Worm (Caenorhabditis elegans) whole organism, early embryonic: ENCODE results near the gene cyp-25A3.
A peak's percentile ranks its signal among the peaks of the same experiment; 100 is the strongest.

Experiments used
- B0310.2 ChIP-seq: sonication (generic microtip); optimal IDR thresholded peaks from 2 replicates; lab custom pipeline; 2016; ENCODE audit warnings: mild to moderate bottlenecking, missing genetic modification characterization, missing compliant biosample characterization
- F13C5.2 ChIP-seq: sonication (generic microtip); optimal IDR thresholded peaks from 2 replicates; lab custom pipeline; 2017; ENCODE audit warnings: mild to moderate bottlenecking, missing genetic modification characterization, inconsistent platforms, missing compliant biosample characterization
- aly-1 ChIP-seq: sonication (generic microtip); optimal IDR thresholded peaks from 2 replicates; lab custom pipeline; 2016; ENCODE audit warnings: missing genetic modification characterization, missing compliant biosample characterization
- ama-1 ChIP-seq: fragments of 150-350 bp; optimal IDR thresholded peaks from 2 replicates; lab custom pipeline; 2014
- ceh-13 ChIP-seq: fragments of 200-800 bp; sonication (Bioruptor generic); optimal IDR thresholded peaks from 2 replicates; lab custom pipeline; 2018; ENCODE audit warnings: mild to moderate bottlenecking, missing genetic modification characterization, missing compliant biosample characterization
- ceh-36 ChIP-seq: sonication (generic microtip); optimal IDR thresholded peaks from 2 replicates; lab custom pipeline; 2016; ENCODE audit warnings: missing genetic modification characterization, inconsistent platforms, missing compliant biosample characterization
- ets-7 ChIP-seq: sonication (generic microtip); optimal IDR thresholded peaks from 2 replicates; lab custom pipeline; 2016; ENCODE audit warnings: missing genotype, missing genetic modification characterization, missing compliant biosample characterization
- flt-1 ChIP-seq: fragments of 200-800 bp; sonication (Bioruptor generic); IDR thresholded peaks from 2 replicates; pipeline ENCODE4 v1.3.6; 2022; ENCODE audit warnings: missing genetic modification characterization, missing compliant biosample characterization
- hmbx-1 ChIP-seq: sonication (generic microtip); optimal IDR thresholded peaks from 2 replicates; lab custom pipeline; 2016; ENCODE audit warnings: mild to moderate bottlenecking, missing genetic modification characterization, missing compliant biosample characterization
- hmg-4 ChIP-seq: fragments of 200-800 bp; sonication (Bioruptor generic); optimal IDR thresholded peaks from 2 replicates; lab custom pipeline; 2018; ENCODE audit warnings: mild to moderate bottlenecking, missing genetic modification characterization, missing compliant biosample characterization
- hnd-1 ChIP-seq: sonication (generic microtip); optimal IDR thresholded peaks from 2 replicates; lab custom pipeline; 2016; ENCODE audit warnings: missing genetic modification characterization, missing compliant biosample characterization
- pes-1 ChIP-seq: fragments of 200-800 bp; sonication (Bioruptor generic); IDR thresholded peaks from 2 replicates; pipeline ENCODE4 v1.3.6; 2022; ENCODE audit warnings: missing genetic modification reagents, missing genetic modification characterization, missing compliant biosample characterization
- scrt-1 ChIP-seq: fragments of 200-800 bp; sonication (Bioruptor generic); IDR thresholded peaks from 2 replicates; pipeline ENCODE4 v1.3.6; 2022; ENCODE audit warnings: missing genetic modification characterization, missing compliant biosample characterization
- sea-1 ChIP-seq: fragments of 200-800 bp; sonication (Bioruptor generic); conservative IDR thresholded peaks from 2 replicates; pipeline ENCODE4 v1.3.6; 2022; ENCODE audit warnings: missing genetic modification characterization, missing compliant biosample characterization
- tbx-11 ChIP-seq: fragments of 200-800 bp; sonication (Bioruptor generic); IDR thresholded peaks from 2 replicates; pipeline ENCODE4 v1.3.6; 2022; ENCODE audit warnings: missing genetic modification characterization, missing compliant biosample characterization
- tbx-37 ChIP-seq: fragments of 200-800 bp; sonication (Bioruptor generic); conservative IDR thresholded peaks from 2 replicates; pipeline ENCODE4 v1.3.6; 2022; ENCODE audit warnings: missing genetic modification reagents, missing genetic modification characterization, missing compliant biosample characterization
- tra-4 ChIP-seq: sonication (generic microtip); optimal IDR thresholded peaks from 2 replicates; lab custom pipeline; 2017; ENCODE audit warnings: missing genetic modification characterization, missing compliant biosample characterization

cyp-25A3 gene

DNA sequence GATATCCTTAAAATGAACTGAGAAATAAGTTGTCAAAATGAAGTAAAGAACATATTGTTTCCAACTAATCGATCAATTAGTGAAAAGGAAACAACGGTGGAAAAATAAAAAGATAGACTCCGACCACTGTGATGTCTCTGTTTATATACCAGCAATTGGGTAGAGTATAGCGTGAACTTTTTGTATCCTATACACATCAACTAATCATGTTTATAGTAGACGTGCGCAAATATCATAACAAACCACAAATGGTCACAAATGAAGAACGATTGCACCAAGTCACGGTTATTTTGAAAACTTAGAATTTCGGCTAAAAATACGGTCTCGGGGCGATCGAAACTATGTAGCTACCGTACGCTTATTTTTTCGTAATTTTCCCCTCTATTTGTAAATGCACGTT is at the start of gene cyp-25A3:
cyp-25A3 (minus strand) TSS at position 101 of the 400 bp plus-strand sequence.
- no peak for TF ChIP-seq ama-1
- no peak for TF ChIP-seq B0310.2
- TF ChIP-seq hnd-1 (tag; lab: Kevin White, UChicago), result no peak
- TF ChIP-seq ceh-36 (tag; lab: Kevin White, UChicago), result no peak
- TF ChIP-seq scrt-1 (GFP tag; lab: Robert Waterston, UW), result no peak
- no peak for TF ChIP-seq aly-1
- no peak for TF ChIP-seq ets-7 (tag; lab: Kevin White, UChicago)
- no peak for TF ChIP-seq tra-4 (tag; lab: Kevin White, UChicago)
- no peak for TF ChIP-seq flt-1 (GFP tag; lab: Robert Waterston, UW)

DNA sequence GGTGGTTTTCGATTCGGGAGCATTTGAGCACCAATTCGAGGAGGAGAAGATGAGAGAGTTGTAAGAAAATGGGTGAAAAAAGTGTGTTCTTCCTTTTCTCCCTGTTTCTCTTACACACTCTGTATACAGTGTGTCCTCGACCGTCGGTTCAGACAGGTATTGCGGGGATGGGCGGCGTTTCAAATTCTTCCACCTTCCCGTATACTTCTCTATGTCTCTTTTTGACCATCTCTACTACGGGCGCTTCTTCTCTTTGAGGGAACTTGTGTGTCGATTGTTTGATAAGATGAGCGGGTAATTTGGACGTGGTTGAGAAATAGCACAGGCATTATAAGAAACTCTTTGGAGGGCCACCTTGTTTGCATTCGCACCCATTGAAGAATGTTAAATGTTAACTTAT is 48.1 kb upstream of the cyp-25A3 start:
- TF ChIP-seq B0310.2, result no peak
- TF ChIP-seq hmg-4 (GFP tag; lab: Kevin White, UChicago), result peak; percentile 18

DNA sequence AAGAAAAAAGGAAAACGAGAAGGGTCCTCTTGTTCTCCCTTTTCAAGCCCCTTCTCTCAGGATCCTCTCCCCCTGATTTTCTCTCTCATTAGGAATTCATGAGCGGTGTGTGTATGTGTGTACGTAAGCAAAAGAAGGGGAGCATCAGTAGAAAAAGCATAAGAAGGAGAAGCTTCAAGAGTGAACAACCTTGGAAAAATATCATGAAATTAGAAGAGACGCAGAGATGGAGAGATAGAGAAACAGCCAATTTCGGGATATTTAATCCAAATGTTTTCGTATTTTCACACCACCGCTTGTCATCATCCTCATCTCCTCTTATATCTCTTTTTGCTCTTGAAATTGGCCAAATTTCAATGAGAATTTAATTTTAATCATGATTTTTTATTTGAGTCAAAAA is 43.6 kb upstream of the cyp-25A3 start:
- TF ChIP-seq ama-1, result no peak
- TF ChIP-seq scrt-1 (GFP tag; lab: Robert Waterston, UW), result no peak

DNA sequence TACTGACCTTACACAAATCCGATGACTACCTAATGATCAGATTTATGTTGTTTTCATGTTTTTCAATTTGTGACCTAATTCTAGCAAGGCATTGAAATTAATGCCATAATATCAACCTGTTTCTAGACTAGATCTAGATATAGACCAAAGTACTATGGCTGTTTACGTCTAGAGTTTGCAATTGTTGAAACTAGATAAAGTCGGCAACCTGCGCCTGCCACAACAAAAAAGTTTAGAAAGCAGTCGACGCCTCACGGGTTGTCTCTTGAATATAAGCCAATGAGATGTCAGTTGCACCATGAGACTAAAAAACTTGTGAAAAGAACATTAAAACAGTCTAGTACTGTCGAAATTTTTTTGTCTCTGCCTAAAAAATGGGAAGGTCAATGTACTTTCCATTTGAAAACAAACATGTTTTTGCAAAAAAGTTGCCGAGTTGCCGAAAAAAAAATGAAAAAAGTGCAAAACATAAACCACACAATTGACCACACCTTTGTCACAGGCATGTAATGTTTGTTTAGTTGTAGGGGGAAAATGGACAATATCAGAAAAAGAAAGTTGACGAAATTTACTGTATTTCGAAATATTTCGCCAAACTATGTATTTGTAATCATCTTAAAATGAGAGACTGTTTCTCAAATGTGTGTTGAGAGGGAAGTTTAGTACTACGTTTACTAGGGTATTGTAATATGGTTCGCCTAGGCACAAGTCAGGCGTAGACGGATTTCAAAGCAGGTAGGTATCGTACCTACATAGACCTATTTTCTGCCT is 39.6 kb upstream of the cyp-25A3 start:
- no peak for TF ChIP-seq ama-1
- no peak for TF ChIP-seq F13C5.2 (tag; lab: Kevin White, UChicago)
- no peak for TF ChIP-seq pes-1 (GFP tag; lab: Robert Waterston, UW)
- no peak for TF ChIP-seq ceh-13
- no peak for TF ChIP-seq scrt-1 (GFP tag; lab: Robert Waterston, UW)
- no peak for TF ChIP-seq ets-7 (tag; lab: Kevin White, UChicago)
- no peak for TF ChIP-seq flt-1 (GFP tag; lab: Robert Waterston, UW)

DNA sequence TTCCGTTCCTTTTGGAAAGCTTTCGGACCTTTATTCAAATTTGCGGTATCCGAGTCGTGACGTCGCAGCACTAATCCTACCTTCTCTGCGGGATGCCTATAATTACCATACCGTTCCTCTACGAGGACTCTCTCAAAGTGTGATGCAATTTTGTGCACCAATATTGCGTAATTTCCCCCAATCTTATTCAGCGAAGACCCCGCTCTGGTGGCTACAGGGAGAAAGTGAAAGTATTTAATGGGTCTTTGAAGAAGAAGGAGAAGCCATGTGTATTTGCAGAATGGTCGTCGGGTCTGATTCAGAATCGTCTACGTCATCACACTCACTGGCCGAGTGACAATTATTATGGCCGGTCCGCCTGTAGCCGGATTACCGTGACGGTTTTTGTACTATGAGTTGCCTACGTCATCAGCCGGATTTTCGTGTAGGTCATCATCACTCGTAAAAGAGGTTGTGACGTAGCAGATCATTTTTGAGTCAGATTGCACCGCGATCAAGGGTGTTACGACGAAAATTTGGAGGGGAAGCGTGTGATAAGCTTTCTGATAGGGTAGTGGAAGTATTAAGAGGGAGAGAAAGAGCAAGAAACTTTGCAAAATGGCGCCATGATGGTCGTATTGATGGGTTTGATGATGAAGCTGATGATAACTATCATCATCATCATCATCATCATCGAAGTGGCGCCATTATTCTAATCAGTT is 36.8 kb upstream of the cyp-25A3 start:
- TF ChIP-seq flt-1 (GFP tag; lab: Robert Waterston, UW), result no peak
- no peak for TF ChIP-seq tra-4 (tag; lab: Kevin White, UChicago)
- TF ChIP-seq ceh-36 (tag; lab: Kevin White, UChicago), result peak; percentile 56
- no peak for TF ChIP-seq F13C5.2 (tag; lab: Kevin White, UChicago)
- no peak for TF ChIP-seq ets-7 (tag; lab: Kevin White, UChicago)
- TF ChIP-seq hmg-4 (GFP tag; lab: Kevin White, UChicago), result no peak
- no peak for TF ChIP-seq hmbx-1
- TF ChIP-seq pes-1 (GFP tag; lab: Robert Waterston, UW), result no peak

DNA sequence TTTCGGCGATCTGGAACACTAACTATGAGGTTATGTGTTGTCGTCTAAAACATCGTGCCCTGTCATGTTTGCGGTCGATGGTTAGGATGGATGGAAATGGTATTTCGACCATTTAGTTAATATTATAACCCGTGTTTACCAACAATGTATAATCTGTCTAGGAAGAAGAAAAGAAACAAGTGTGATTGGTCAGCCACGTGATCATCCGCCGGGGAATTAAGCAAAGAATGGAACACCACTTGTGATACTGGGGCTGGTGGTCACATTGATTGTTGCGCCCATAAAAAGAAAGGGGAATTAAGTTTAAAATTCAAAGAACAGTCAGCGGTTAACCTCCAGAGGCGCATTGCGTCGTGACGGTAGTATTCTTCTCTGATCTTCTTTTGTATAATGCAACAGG is 36.1 kb upstream of the cyp-25A3 start:
- no peak for TF ChIP-seq hnd-1 (tag; lab: Kevin White, UChicago)
- TF ChIP-seq tbx-11 (GFP tag; lab: Robert Waterston, UW), result no peak
- TF ChIP-seq tbx-37 (GFP tag; lab: Robert Waterston, UW), result no peak
- no peak for TF ChIP-seq tra-4 (tag; lab: Kevin White, UChicago)
- TF ChIP-seq pes-1 (GFP tag; lab: Robert Waterston, UW), result no peak
- no peak for TF ChIP-seq ets-7 (tag; lab: Kevin White, UChicago)
- no peak for TF ChIP-seq scrt-1 (GFP tag; lab: Robert Waterston, UW)
- no peak for TF ChIP-seq aly-1
- TF ChIP-seq F13C5.2 (tag; lab: Kevin White, UChicago), result no peak
- no peak for TF ChIP-seq ama-1
- TF ChIP-seq flt-1 (GFP tag; lab: Robert Waterston, UW), result no peak
- TF ChIP-seq sea-1 (GFP tag; lab: Robert Waterston, UW), result no peak

DNA sequence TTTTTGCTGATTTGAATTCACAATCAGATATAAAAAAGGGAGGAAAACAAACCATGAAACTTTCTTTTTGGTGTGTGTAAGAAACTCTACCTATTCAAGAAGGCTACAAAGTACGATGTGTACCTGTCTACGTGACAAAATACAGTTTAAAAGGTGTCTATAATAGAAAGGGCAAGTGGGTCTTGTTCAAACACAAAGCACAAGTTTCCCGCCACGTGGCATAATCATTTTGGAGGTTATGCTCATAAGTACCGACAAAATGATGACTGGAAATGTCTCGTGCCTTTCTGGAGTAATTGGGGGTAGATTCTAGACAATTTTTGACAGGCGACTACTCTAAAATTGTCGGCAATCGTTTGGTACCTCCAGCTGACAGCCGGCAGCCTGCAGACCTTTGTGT is 35.4 kb upstream of the cyp-25A3 start:
- TF ChIP-seq ceh-13 (no peak), hmg-4 (GFP tag; lab: Kevin White, UChicago) (no peak), tbx-37 (GFP tag; lab: Robert Waterston, UW) (no peak), ets-7 (tag; lab: Kevin White, UChicago) (no peak), tra-4 (tag; lab: Kevin White, UChicago) (no peak), tbx-11 (GFP tag; lab: Robert Waterston, UW) (no peak), hmbx-1 (no peak), F13C5.2 (tag; lab: Kevin White, UChicago) (no peak), B0310.2 (no peak)

DNA sequence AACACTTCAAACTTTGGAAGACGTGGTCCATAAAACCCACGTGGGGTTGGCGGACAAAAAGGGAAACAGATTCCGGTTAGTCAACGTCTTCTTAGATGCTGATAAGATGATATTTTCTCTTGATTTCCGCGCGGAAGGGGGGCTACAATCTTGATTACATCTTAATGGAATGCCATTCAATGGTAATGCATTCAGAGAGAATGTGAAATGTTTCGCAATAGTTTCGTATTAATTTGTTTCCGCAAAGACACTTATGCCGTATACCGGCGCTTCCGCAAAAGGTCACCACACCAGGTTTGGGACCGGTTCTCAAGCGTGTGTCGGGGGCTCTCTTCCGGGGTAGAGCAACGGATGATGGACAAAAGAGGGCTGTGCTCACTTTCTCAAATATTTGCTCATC is 35.0 kb upstream of the cyp-25A3 start:
- TF ChIP-seq tbx-11 (GFP tag; lab: Robert Waterston, UW), result no peak
- TF ChIP-seq scrt-1 (GFP tag; lab: Robert Waterston, UW), result no peak
- no peak for TF ChIP-seq F13C5.2 (tag; lab: Kevin White, UChicago)
- no peak for TF ChIP-seq B0310.2
- TF ChIP-seq hmbx-1, result no peak
- no peak for TF ChIP-seq ama-1
- TF ChIP-seq ceh-36 (tag; lab: Kevin White, UChicago), result no peak
- TF ChIP-seq hnd-1 (tag; lab: Kevin White, UChicago), result no peak
- no peak for TF ChIP-seq ceh-13
- no peak for TF ChIP-seq aly-1
- no peak for TF ChIP-seq flt-1 (GFP tag; lab: Robert Waterston, UW)
- no peak for TF ChIP-seq tra-4 (tag; lab: Kevin White, UChicago)
- TF ChIP-seq tbx-37 (GFP tag; lab: Robert Waterston, UW), result no peak
- no peak for TF ChIP-seq hmg-4 (GFP tag; lab: Kevin White, UChicago)
- no peak for TF ChIP-seq ets-7 (tag; lab: Kevin White, UChicago)
- TF ChIP-seq sea-1 (GFP tag; lab: Robert Waterston, UW), result no peak
- TF ChIP-seq pes-1 (GFP tag; lab: Robert Waterston, UW), result no peak
